Fruit fly (Drosophila melanogaster) whole organism, wandering third instar larva: Measurements from ENCODE around the gene CG5793.

ENCODE experiments used
- Abd-B ChIP-seq: fragments of >200 bp; optimal IDR thresholded peaks from 2 replicates; lab custom pipeline; 2017; ENCODE audit warnings: missing biosample characterization, missing genetic modification characterization
- CG32264 ChIP-seq: fragments of 200-800 bp; sonication (Bioruptor generic); optimal IDR thresholded peaks from 2 replicates; lab custom pipeline; 2016; ENCODE audit warnings: missing biosample characterization, missing genetic modification characterization
- CG9705 ChIP-seq: fragments of 200-800 bp; sonication (Bioruptor generic); optimal IDR thresholded peaks from 2 replicates; lab custom pipeline; 2018; ENCODE audit warnings: missing biosample characterization, mild to moderate bottlenecking, missing genetic modification characterization
- CrebA ChIP-seq: fragments of 200-800 bp; sonication (Bioruptor generic); optimal IDR thresholded peaks from 2 replicates; lab custom pipeline; 2016; ENCODE audit warnings: missing biosample characterization, mild to moderate bottlenecking, missing genetic modification characterization, borderline replicate concordance
- Dfd ChIP-seq: fragments of >200 bp; optimal IDR thresholded peaks from 2 replicates; lab custom pipeline; 2017; ENCODE audit warnings: missing biosample characterization, missing genetic modification characterization
- Dif ChIP-seq: fragments of 200-275, 200-300 bp; sonication (Bioruptor generic); optimal IDR thresholded peaks from 2 replicates; lab custom pipeline; 2018; ENCODE audit warnings: missing biosample characterization, missing genetic modification characterization; ENCODE audit not compliant: partially characterized antibody
- GATAd ChIP-seq: sonication (Bioruptor generic); optimal IDR thresholded peaks from 2 replicates; lab custom pipeline; 2016; ENCODE audit warnings: missing biosample characterization, missing genetic modification characterization
- Hnf4 ChIP-seq: fragments of 200-800 bp; sonication (Bioruptor generic); optimal IDR thresholded peaks from 2 replicates; lab custom pipeline; 2016; ENCODE audit warnings: missing biosample characterization, mild to moderate bottlenecking, missing genetic modification characterization
- Hr78 ChIP-seq: fragments of >200 bp; optimal IDR thresholded peaks from 2 replicates; lab custom pipeline; 2017; ENCODE audit warnings: missing biosample characterization, missing genetic modification characterization
- Jra ChIP-seq: sonication (Bioruptor generic); optimal IDR thresholded peaks from 2 replicates; lab custom pipeline; 2016; ENCODE audit warnings: missing biosample characterization, missing genetic modification characterization
- Mio ChIP-seq: sonication (Bioruptor generic); optimal IDR thresholded peaks from 2 replicates; lab custom pipeline; 2016; ENCODE audit warnings: missing biosample characterization, missing genetic modification characterization
- Myc ChIP-seq: fragments of >200 bp; optimal IDR thresholded peaks from 2 replicates; lab custom pipeline; 2017
- N ChIP-seq: fragments of >200 bp; optimal IDR thresholded peaks from 2 replicates; lab custom pipeline; 2018; ENCODE audit warnings: missing biosample characterization, missing external identifiers, missing genetic modification characterization
- OdsH ChIP-seq: fragments of 200-800 bp; sonication (Bioruptor generic); optimal IDR thresholded peaks from 2 replicates; lab custom pipeline; 2016; ENCODE audit warnings: missing biosample characterization, mild to moderate bottlenecking, missing genetic modification characterization
- Rel ChIP-seq, 2 experiments: fragments of 200-800 bp; sonication (Bioruptor generic) in 1 of 2; optimal IDR thresholded peaks; 2 replicates in 1 of 2; 3 replicates in 1 of 2; lab custom pipeline; 2016 to 2019; ENCODE audit warnings: mild to moderate bottlenecking in 2 of 2, missing biosample characterization in 2 of 2, missing genetic modification characterization in 2 of 2, moderate library complexity in 1 of 2
- Sp1 ChIP-seq: fragments of 200-800 bp; sonication (Bioruptor generic); optimal IDR thresholded peaks from 3 replicates; lab custom pipeline; 2019; ENCODE audit warnings: missing biosample characterization, mild to moderate bottlenecking, missing genetic modification characterization, moderate library complexity
- Vsx2 ChIP-seq: fragments of 200-300, 225-300 bp; sonication (Bioruptor generic); optimal IDR thresholded peaks from 2 replicates; lab custom pipeline; 2018; ENCODE audit warnings: missing biosample characterization, missing genetic modification characterization; ENCODE audit not compliant: partially characterized antibody
- br ChIP-seq: fragments of 200-800 bp; sonication (Bioruptor generic); optimal IDR thresholded peaks from 2 replicates; lab custom pipeline; 2016; ENCODE audit warnings: missing biosample characterization, missing genetic modification characterization
- brk ChIP-seq: fragments of 200-800 bp; sonication (Bioruptor generic); optimal IDR thresholded peaks from 2 replicates; lab custom pipeline; 2016; ENCODE audit warnings: missing biosample characterization, mild to moderate bottlenecking, missing genetic modification characterization
- dl ChIP-seq, 2 experiments: fragments of 175-275, 200-275 bp in 1 of 2; fragments of 200-275 bp in 1 of 2; sonication (Bioruptor generic); optimal IDR thresholded peaks; lab custom pipeline; 2018; ENCODE audit warnings: mild to moderate bottlenecking in 2 of 2, missing biosample characterization in 2 of 2, missing genetic modification characterization in 2 of 2, moderate library complexity in 2 of 2; ENCODE audit not compliant: partially characterized antibody in 2 of 2, insufficient read depth in 1 of 2
- dmrt93B ChIP-seq: fragments of 200-800 bp; sonication (Bioruptor generic); optimal IDR thresholded peaks from 2 replicates; lab custom pipeline; 2018; ENCODE audit warnings: missing biosample characterization, mild to moderate bottlenecking, missing genetic modification characterization
- dsf ChIP-seq: sonication (Bioruptor generic); optimal IDR thresholded peaks from 2 replicates; lab custom pipeline; 2016; ENCODE audit warnings: missing biosample characterization, missing genetic modification characterization, borderline replicate concordance
- ey ChIP-seq: fragments of 200-800 bp; sonication (Bioruptor generic); optimal IDR thresholded peaks from 2 replicates; lab custom pipeline; 2016; ENCODE audit warnings: missing biosample characterization, missing genetic modification characterization
- foxo ChIP-seq, 2 experiments: fragments of 200-800 bp; sonication (Bioruptor generic); optimal IDR thresholded peaks; 2 replicates in 1 of 2; 3 replicates in 1 of 2; lab custom pipeline; 2016 to 2017; ENCODE audit warnings: missing biosample characterization in 2 of 2, missing genetic modification characterization in 2 of 2
- fru ChIP-seq: fragments of 200-800 bp; sonication (Bioruptor generic); optimal IDR thresholded peaks from 3 replicates; lab custom pipeline; 2016; ENCODE audit warnings: missing biosample characterization, mild to moderate bottlenecking, missing genetic modification characterization
- h ChIP-seq: fragments of 200-800 bp; sonication (Bioruptor generic); optimal IDR thresholded peaks from 3 replicates; lab custom pipeline; 2016; ENCODE audit warnings: missing biosample characterization, mild to moderate bottlenecking, missing genetic modification characterization
- jim ChIP-seq: fragments of 175-275, 200-325 bp; sonication (Bioruptor generic); optimal IDR thresholded peaks from 2 replicates; lab custom pipeline; 2016; ENCODE audit warnings: missing biosample characterization, mild to moderate bottlenecking, missing genetic modification characterization
- lola ChIP-seq: fragments of >200 bp; optimal IDR thresholded peaks from 2 replicates; lab custom pipeline; 2017; ENCODE audit warnings: missing biosample characterization, missing genetic modification characterization
- pan ChIP-seq: fragments of >200 bp; optimal IDR thresholded peaks from 2 replicates; lab custom pipeline; 2017
- psq ChIP-seq: fragments of 200-800 bp; sonication (Bioruptor generic); optimal IDR thresholded peaks from 3 replicates; lab custom pipeline; 2017; ENCODE audit warnings: missing biosample characterization, mild to moderate bottlenecking, missing genetic modification characterization, moderate library complexity
- rgr ChIP-seq: fragments of 200-800 bp; sonication (Bioruptor generic); optimal IDR thresholded peaks from 3 replicates; lab custom pipeline; 2016; ENCODE audit warnings: missing biosample characterization, mild to moderate bottlenecking, missing genetic modification characterization
- sage ChIP-seq: fragments of 200-800 bp; sonication (Bioruptor generic); optimal IDR thresholded peaks from 2 replicates; lab custom pipeline; 2016; ENCODE audit warnings: missing biosample characterization, mild to moderate bottlenecking, missing genetic modification characterization
- sv ChIP-seq: fragments of 200-800 bp; sonication (Bioruptor generic); optimal IDR thresholded peaks from 3 replicates; lab custom pipeline; 2016; ENCODE audit warnings: missing biosample characterization, missing genetic modification characterization
- tai ChIP-seq: sonication (Bioruptor generic); optimal IDR thresholded peaks from 2 replicates; lab custom pipeline; 2016; ENCODE audit warnings: missing biosample characterization, missing genetic modification characterization
- usp ChIP-seq: fragments of >200 bp; optimal IDR thresholded peaks from 2 replicates; lab custom pipeline; 2017; ENCODE audit warnings: missing biosample characterization, missing genetic modification characterization
- woc ChIP-seq: sonication (Bioruptor generic); optimal IDR thresholded peaks from 2 replicates; lab custom pipeline; 2016; ENCODE audit warnings: missing biosample characterization, mild to moderate bottlenecking, missing genetic modification characterization

The CG5793 gene

DNA sequence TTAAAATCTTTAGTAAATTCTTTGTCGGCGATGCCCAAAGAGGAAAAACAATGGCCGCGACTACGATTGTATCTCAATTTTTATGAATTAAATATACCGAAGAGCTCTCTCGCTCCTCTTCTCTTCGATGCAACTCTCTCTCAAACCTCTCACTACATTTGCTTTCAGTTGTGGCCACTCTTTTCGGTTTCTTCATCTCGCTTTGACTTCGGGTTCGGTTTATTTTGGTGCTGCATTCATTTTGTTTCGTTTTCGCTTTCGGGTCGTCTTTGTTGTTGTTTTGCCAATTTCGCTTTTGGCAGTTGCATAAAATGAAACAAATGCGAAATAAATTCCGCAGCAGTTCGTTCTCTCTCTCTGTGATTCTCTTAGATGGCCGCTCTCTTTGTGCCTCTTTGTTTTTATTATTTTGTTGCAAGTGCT is 25.5 kb downstream of the CG5793 start:
- TF ChIP-seq Hnf4, result no peak
- no peak for TF ChIP-seq ey
- no peak for TF ChIP-seq Mio (GFP tag; lab: Kevin White, UChicago)
- no peak for TF ChIP-seq sv (GFP tag; lab: Kevin White, UChicago)
- TF ChIP-seq CG9705 (GFP tag; lab: Kevin White, UChicago), result no peak
- no peak for TF ChIP-seq dmrt93B (GFP tag; lab: Kevin White, UChicago)
- no peak for TF ChIP-seq h
- peak; percentile 78 for TF ChIP-seq Rel (GFP tag; optimal IDR thresholded peaks at IDR 0.05; lab: Kevin White, UChicago)
- peak; percentile 47 for TF ChIP-seq Rel (tag; optimal IDR thresholded peaks at IDR 0.05; lab: Kevin White, UChicago)
- no peak for TF ChIP-seq foxo (GFP tag; optimal IDR thresholded peaks at IDR 0.05; lab: Kevin White, UChicago)
- peak; percentile 34 for TF ChIP-seq br (GFP tag; lab: Kevin White, UChicago)
- no peak for TF ChIP-seq Hr78
- no peak for TF ChIP-seq tai
- TF ChIP-seq Dfd (GFP tag; lab: Kevin White, UChicago), result no peak
- no peak for TF ChIP-seq jim (GFP tag; lab: Kevin White, UChicago)
- no peak for TF ChIP-seq rgr (GFP tag; lab: Kevin White, UChicago)
- peak; percentile 3 for TF ChIP-seq psq (GFP tag; lab: Kevin White, UChicago)
- TF ChIP-seq brk (GFP tag; lab: Kevin White, UChicago), result peak; percentile 65
- TF ChIP-seq CrebA (GFP tag; lab: Kevin White, UChicago), result peak; percentile 89
- no peak for TF ChIP-seq fru
- TF ChIP-seq Dif (GFP tag; lab: Kevin White, UChicago), result peak; percentile 78
- no peak for TF ChIP-seq Jra
- peak; percentile 60 for TF ChIP-seq sage
- TF ChIP-seq dl (GFP tag; optimal IDR thresholded peaks at IDR 0.05; lab: Kevin White, UChicago; ENCODE audit: insufficient read depth in 1 of 2, partially characterized antibody in 2 of 2), result peak; percentile 80 to 84
- TF ChIP-seq woc, result peak; percentile 33
- no peak for TF ChIP-seq N (GFP tag; lab: Kevin White, UChicago)
- no peak for TF ChIP-seq lola
- no peak for TF ChIP-seq usp
- TF ChIP-seq dsf (GFP tag; lab: Kevin White, UChicago), result no peak
- TF ChIP-seq OdsH (GFP tag; lab: Kevin White, UChicago), result no peak
- TF ChIP-seq Myc (lab: Kevin White, UChicago), result no peak
- no peak for TF ChIP-seq CG32264 (GFP tag; lab: Kevin White, UChicago)
- TF ChIP-seq pan (lab: Kevin White, UChicago), result no peak
- peak; percentile 57 for TF ChIP-seq Vsx2
- TF ChIP-seq GATAd, result no peak
- TF ChIP-seq Sp1, result peak; percentile 86

DNA sequence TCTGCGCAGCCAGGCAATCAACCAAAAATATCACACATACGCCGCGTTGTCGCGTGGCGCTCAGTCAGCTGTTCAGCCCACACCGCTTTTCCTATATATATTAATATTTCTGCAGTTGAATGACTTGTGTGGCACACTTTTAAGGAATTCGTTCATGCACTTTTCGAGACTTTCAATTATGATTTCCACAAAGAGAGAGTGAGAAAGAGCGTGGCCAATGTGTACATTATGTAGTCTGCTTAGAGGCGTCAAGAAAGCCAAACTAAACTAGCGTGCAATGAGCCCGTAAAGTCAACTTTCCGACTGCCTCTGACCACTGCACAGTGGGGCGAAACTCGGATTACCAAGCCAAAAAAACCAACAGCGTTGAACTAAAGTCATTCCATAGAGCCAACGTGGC is 26.8 kb downstream of the CG5793 start:
- TF ChIP-seq h (peak; percentile 49), rgr (GFP tag; lab: Kevin White, UChicago) (no peak)

DNA sequence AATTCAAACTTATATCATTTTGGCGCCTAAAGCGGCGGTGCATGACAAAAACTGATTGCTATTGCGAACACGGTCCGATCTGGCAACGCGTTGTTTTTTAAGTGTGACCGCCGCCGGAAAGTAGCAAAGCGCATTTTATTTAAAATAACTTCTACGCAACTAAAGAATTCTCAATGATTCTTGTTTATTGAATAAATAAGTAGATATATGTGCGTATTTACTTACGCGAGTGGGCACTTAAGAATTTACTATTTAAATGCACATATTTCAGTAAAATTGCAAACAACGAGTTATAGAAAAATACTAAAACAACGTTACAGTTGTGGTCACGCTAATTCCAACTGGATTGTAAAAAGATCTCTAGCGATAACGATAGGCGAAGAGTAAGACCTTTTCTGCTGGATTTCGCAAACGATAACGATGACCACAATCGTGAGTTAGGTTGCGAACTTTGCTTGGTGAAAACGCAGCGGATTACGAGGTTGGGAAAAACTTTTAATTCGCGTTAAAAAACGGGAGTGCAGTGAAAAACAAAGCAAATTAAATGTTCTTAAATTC is 28.6 kb downstream of the CG5793 start:
- TF ChIP-seq woc, result no peak
- TF ChIP-seq jim (GFP tag; lab: Kevin White, UChicago), result no peak
- TF ChIP-seq Abd-B, result no peak
- no peak for TF ChIP-seq OdsH (GFP tag; lab: Kevin White, UChicago)
- no peak for TF ChIP-seq CG32264 (GFP tag; lab: Kevin White, UChicago)
- TF ChIP-seq dl (GFP tag; optimal IDR thresholded peaks at IDR 0.05; lab: Kevin White, UChicago; ENCODE audit: insufficient read depth in 1 of 2, partially characterized antibody in 2 of 2), result peak in 1 of 2 experiments; percentile 5
- TF ChIP-seq Hnf4, result peak; percentile 16
- TF ChIP-seq Hr78, result no peak
- TF ChIP-seq Rel (GFP tag; optimal IDR thresholded peaks at IDR 0.05; lab: Kevin White, UChicago), result no peak
- peak; percentile 29 for TF ChIP-seq Rel (tag; optimal IDR thresholded peaks at IDR 0.05; lab: Kevin White, UChicago)
- peak; percentile 83 for TF ChIP-seq Dif (GFP tag; lab: Kevin White, UChicago)
- TF ChIP-seq dmrt93B (GFP tag; lab: Kevin White, UChicago), result no peak
- TF ChIP-seq h, result peak; percentile 13
- no peak for TF ChIP-seq CrebA (GFP tag; lab: Kevin White, UChicago)
- no peak for TF ChIP-seq Jra
- no peak for TF ChIP-seq psq (GFP tag; lab: Kevin White, UChicago)
